Worm (Caenorhabditis elegans) whole organism, L4/young adult: ENCODE results near the gene ZK353.10.
A peak's percentile ranks its signal among the peaks of the same experiment; 100 is the strongest.

Experiments used
- W03F9.2 ChIP-seq: fragments of 150-350 bp; optimal IDR thresholded peaks from 2 replicates; lab custom pipeline; 2014; ENCODE audit warnings: missing biosample characterization, missing genetic modification characterization
- dao-5 ChIP-seq: sonication (generic microtip); optimal IDR thresholded peaks from 2 replicates; lab custom pipeline; 2016; ENCODE audit warnings: missing genotype, missing genetic modification characterization, moderate library complexity, missing compliant biosample characterization
- him-1 ChIP-seq: sonication (generic microtip); optimal IDR thresholded peaks from 2 replicates; lab custom pipeline; 2016; ENCODE audit warnings: missing genotype, missing genetic modification reagents, missing genetic modification characterization, missing compliant biosample characterization

Gene ZK353.10

ce11 chrIII:8416871-8417191 lies 22.6 kb upstream of the ZK353.10 start:
- TF ChIP-seq W03F9.2 (tag; lab: Kevin White, UChicago) = no peak
- TF ChIP-seq dao-5 (tag; lab: Kevin White, UChicago) = no peak
- no peak for TF ChIP-seq him-1 (tag; lab: Kevin White, UChicago)

- TF ChIP-seq dao-5 (tag; lab: Kevin White, UChicago) (no peak), W03F9.2 (tag; lab: Kevin White, UChicago) (no peak), him-1 (tag; lab: Kevin White, UChicago) (no peak)
Observed at ce11 chrIII:8413501-8413900, 19.3 kb upstream of the ZK353.10 start.

ce11 chrIII:8411976-8412375 lies 17.8 kb upstream of the ZK353.10 start:
- no peak for TF ChIP-seq W03F9.2 (tag; lab: Kevin White, UChicago)
- no peak for TF ChIP-seq him-1 (tag; lab: Kevin White, UChicago)
- no peak for TF ChIP-seq dao-5 (tag; lab: Kevin White, UChicago)

ce11 chrIII:8410747-8411146 lies 16.5 kb upstream of the ZK353.10 start:
- no peak for TF ChIP-seq W03F9.2 (tag; lab: Kevin White, UChicago)
- no peak for TF ChIP-seq dao-5 (tag; lab: Kevin White, UChicago)

ce11 chrIII:8409166-8409565 lies 14.9 kb upstream of the ZK353.10 start, which contains the start of gene ZK353.9:
ZK353.9 (plus strand) TSS chrIII:8409496.
- no peak for TF ChIP-seq W03F9.2 (tag; lab: Kevin White, UChicago)
- no peak for TF ChIP-seq him-1 (tag; lab: Kevin White, UChicago)
- TF ChIP-seq dao-5 (tag; lab: Kevin White, UChicago) = no peak

- peak; percentile 15 for TF ChIP-seq W03F9.2 (tag; lab: Kevin White, UChicago)
- no peak for TF ChIP-seq dao-5 (tag; lab: Kevin White, UChicago)
- no peak for TF ChIP-seq him-1 (tag; lab: Kevin White, UChicago)
Observed at ce11 chrIII:8405449-8405962, 11.3 kb upstream of the ZK353.10 start, which contains the start of the genes ubxn-4 and cyy-1. ubxn-4 (minus strand) TSS chrIII:8405562. cyy-1 (plus strand) TSS chrIII:8405874.

ce11 chrIII:8403507-8403906 lies 9.3 kb upstream of the ZK353.10 start, which contains the start of gene cutc-1:
cutc-1 (minus strand) TSS chrIII:8403607.
- no peak for TF ChIP-seq him-1 (tag; lab: Kevin White, UChicago)

ce11 chrIII:8402633-8403032 lies 8.4 kb upstream of the ZK353.10 start:
- TF ChIP-seq him-1 (tag; lab: Kevin White, UChicago) (no peak), W03F9.2 (tag; lab: Kevin White, UChicago) (no peak), dao-5 (tag; lab: Kevin White, UChicago) (no peak)

- TF ChIP-seq him-1 (tag; lab: Kevin White, UChicago) (no peak), W03F9.2 (tag; lab: Kevin White, UChicago) (no peak), dao-5 (tag; lab: Kevin White, UChicago) (no peak)
Observed at ce11 chrIII:8401887-8402286, 7.7 kb upstream of the ZK353.10 start, which contains the start of gene lap-1. lap-1 (minus strand) TSS chrIII:8401928.

ce11 chrIII:8400478-8400877 lies 6.3 kb upstream of the ZK353.10 start:
- TF ChIP-seq dao-5 (tag; lab: Kevin White, UChicago) (no peak), W03F9.2 (tag; lab: Kevin White, UChicago) (no peak), him-1 (tag; lab: Kevin White, UChicago) (no peak)

- no peak for TF ChIP-seq dao-5 (tag; lab: Kevin White, UChicago)
Observed at ce11 chrIII:8398411-8398810, 4.2 kb upstream of the ZK353.10 start, which contains the start of gene ZK353.2. ZK353.2 (plus strand) TSS chrIII:8398711.

ce11 chrIII:8395685-8396084 lies 1.5 kb upstream of the ZK353.10 start, which contains the start of gene ZK353.3:
ZK353.3 (plus strand) TSS chrIII:8395985.
- TF ChIP-seq him-1 (tag; lab: Kevin White, UChicago) = no peak
- no peak for TF ChIP-seq dao-5 (tag; lab: Kevin White, UChicago)
- no peak for TF ChIP-seq W03F9.2 (tag; lab: Kevin White, UChicago)

- TF ChIP-seq dao-5 (tag; lab: Kevin White, UChicago) = no peak
- TF ChIP-seq W03F9.2 (tag; lab: Kevin White, UChicago) = no peak
- TF ChIP-seq him-1 (tag; lab: Kevin White, UChicago) = peak; percentile 54
Observed at ce11 chrIII:8392307-8392706, 1.9 kb downstream of the ZK353.10 start.

- peak; percentile 40 for TF ChIP-seq him-1 (tag; lab: Kevin White, UChicago)
- no peak for TF ChIP-seq W03F9.2 (tag; lab: Kevin White, UChicago)
Observed at ce11 chrIII:8389539-8389938, 4.7 kb downstream of the ZK353.10 start, which contains the start of gene ZK353.4. ZK353.4 (minus strand) TSS chrIII:8389639.
